Fruit fly (Drosophila melanogaster): Measurements from ENCODE around the gene Rlb1.
A peak's percentile ranks its signal among the peaks of the same experiment; 100 is the strongest.

Gene Rlb1

dm6 chr3R:9512193-9513051, 705 bp upstream of the Rlb1 start:
- peak; percentile 29 for TF ChIP-seq Dif (GFP tag; optimal IDR thresholded peaks at IDR 0.05; ENCODE audit: partially characterized antibody)
- TF ChIP-seq pan (optimal IDR thresholded peaks at IDR 0.05) = no peak
- peak in 1 of 2 experiments; percentile 57 for TF ChIP-seq dl (GFP tag; optimal IDR thresholded peaks at IDR 0.05; ENCODE audit: insufficient read depth in 1 of 2, partially characterized antibody in 2 of 2)

- TF ChIP-seq usp (GFP tag; optimal IDR thresholded peaks at IDR 0.05) (no peak), Vsx2 (GFP tag; optimal IDR thresholded peaks at IDR 0.05; ENCODE audit: partially characterized antibody) (no peak), Mio (GFP tag; optimal IDR thresholded peaks at IDR 0.05) (no peak), GATAd (GFP tag; optimal IDR thresholded peaks at IDR 0.05) (no peak), Myc (optimal IDR thresholded peaks at IDR 0.05) (no peak), CG9705 (GFP tag; optimal IDR thresholded peaks at IDR 0.05) (peak; percentile 34), brk (GFP tag; optimal IDR thresholded peaks at IDR 0.05) (no peak), Dfd (GFP tag; optimal IDR thresholded peaks at IDR 0.05) (no peak), Hr83 (GFP tag; optimal IDR thresholded peaks at IDR 0.05; ENCODE audit: poor library complexity, severe bottlenecking) (peak; percentile 98), sage (GFP tag; optimal IDR thresholded peaks at IDR 0.05) (no peak), dl (GFP tag; optimal IDR thresholded peaks at IDR 0.05; ENCODE audit: insufficient read depth in 1 of 2, partially characterized antibody in 2 of 2) (no peak), pan (optimal IDR thresholded peaks at IDR 0.05) (no peak), foxo (GFP tag; optimal IDR thresholded peaks at IDR 0.05) (peak in 1 of 2 experiments; percentile 51), N (GFP tag; optimal IDR thresholded peaks at IDR 0.05) (no peak), Jra (GFP tag; optimal IDR thresholded peaks at IDR 0.05) (peak; percentile 81), Sp1 (GFP tag; optimal IDR thresholded peaks at IDR 0.05) (peak; percentile 58), Dif (GFP tag; optimal IDR thresholded peaks at IDR 0.05; ENCODE audit: partially characterized antibody) (no peak), Abd-B (GFP tag; optimal IDR thresholded peaks at IDR 0.05) (no peak), fru (GFP tag; optimal IDR thresholded peaks at IDR 0.05) (peak; percentile 4), CrebA (GFP tag; optimal IDR thresholded peaks at IDR 0.05; ENCODE audit: borderline replicate concordance) (no peak), jim (GFP tag; optimal IDR thresholded peaks at IDR 0.05) (peak; percentile 66), lola (GFP tag; optimal IDR thresholded peaks at IDR 0.05) (no peak), dsf (GFP tag; optimal IDR thresholded peaks at IDR 0.05; ENCODE audit: borderline replicate concordance) (peak; percentile 28), CG32264 (GFP tag; optimal IDR thresholded peaks at IDR 0.05) (no peak), Hnf4 (GFP tag; optimal IDR thresholded peaks at IDR 0.05) (peak; percentile 81), sv (GFP tag; optimal IDR thresholded peaks at IDR 0.05) (peak; percentile 57), HLH106 (tag; optimal IDR thresholded peaks at IDR 0.05) (peak; percentile 47), h (GFP tag; optimal IDR thresholded peaks at IDR 0.05) (peak; percentile 66), br (GFP tag; optimal IDR thresholded peaks at IDR 0.05) (peak; percentile 35), rgr (GFP tag; optimal IDR thresholded peaks at IDR 0.05) (peak; percentile 50), dmrt93B (GFP tag; optimal IDR thresholded peaks at IDR 0.05) (no peak), woc (GFP tag; optimal IDR thresholded peaks at IDR 0.05) (no peak), ey (GFP tag; optimal IDR thresholded peaks at IDR 0.05) (peak; percentile 59), tai (GFP tag; optimal IDR thresholded peaks at IDR 0.05) (no peak), OdsH (GFP tag; optimal IDR thresholded peaks at IDR 0.05) (peak; percentile 21), Rel (GFP tag; optimal IDR thresholded peaks at IDR 0.05) (no peak), Rel (tag; optimal IDR thresholded peaks at IDR 0.05) (peak; percentile 54), Hr78 (GFP tag; optimal IDR thresholded peaks at IDR 0.05) (no peak), psq (GFP tag; optimal IDR thresholded peaks at IDR 0.05) (peak; percentile 28)
Measured at dm6 chr3R:9515860-9516344, 2.8 kb downstream of the Rlb1 start, which contains the start of the genes mRpL47, CG8176 and Kdm3. Gene mRpL47, minus strand, starts transcription at chr3R:9515908. Gene CG8176, plus strand, starts transcription at chr3R:9516007. Gene Kdm3, plus strand, starts transcription at chr3R:9516007.

Measured in whole organism, wandering third instar larva.